Worm (Caenorhabditis elegans) whole organism, L2 larva: Measurements from ENCODE around the gene hlh-1.
A peak's percentile ranks its signal among the peaks of the same experiment; 100 is the strongest.

ENCODE experiments used
- C34F6.9 ChIP-seq: fragments of 150-350 bp; optimal IDR thresholded peaks from 2 replicates; lab custom pipeline; 2014; ENCODE audit warnings: missing biosample characterization, missing genetic modification characterization
- F13H6.1 ChIP-seq: sonication (generic microtip); optimal IDR thresholded peaks from 2 replicates; lab custom pipeline; 2016; ENCODE audit warnings: missing genetic modification characterization, missing compliant biosample characterization
- R02D3.7 ChIP-seq: fragments of 150-350 bp; optimal IDR thresholded peaks from 2 replicates; lab custom pipeline; 2014; ENCODE audit warnings: missing biosample characterization, missing genetic modification characterization
- Y55F3AM.14 ChIP-seq: fragments of 200-800 bp; sonication (Bioruptor generic); optimal IDR thresholded peaks from 2 replicates; lab custom pipeline; 2018; ENCODE audit warnings: mild to moderate bottlenecking, missing genetic modification characterization, missing compliant biosample characterization
- ZK546.5 ChIP-seq: sonication (generic microtip); optimal IDR thresholded peaks from 2 replicates; lab custom pipeline; 2017; ENCODE audit warnings: missing biosample characterization, missing genetic modification characterization
- ama-1 ChIP-seq: fragments of 150-350 bp; optimal IDR thresholded peaks from 2 replicates; lab custom pipeline; 2018; ENCODE audit warnings: inconsistent platforms
- ceh-16 ChIP-seq: fragments of 150-350 bp; optimal IDR thresholded peaks from 2 replicates; lab custom pipeline; 2014; ENCODE audit warnings: missing biosample characterization, missing genetic modification characterization
- ceh-82 ChIP-seq: fragments of 150-350 bp; optimal IDR thresholded peaks from 2 replicates; lab custom pipeline; 2014; ENCODE audit warnings: missing biosample characterization, missing genetic modification characterization
- crh-2 ChIP-seq: sonication (generic microtip); optimal IDR thresholded peaks from 2 replicates; lab custom pipeline; 2017; ENCODE audit warnings: missing biosample characterization, missing genetic modification characterization
- dmd-4 ChIP-seq: sonication (generic microtip); optimal IDR thresholded peaks from 2 replicates; lab custom pipeline; 2017; ENCODE audit warnings: missing biosample characterization, missing genetic modification characterization
- egl-27 ChIP-seq: sonication (generic microtip); optimal IDR thresholded peaks from 3 replicates; lab custom pipeline; 2017; ENCODE audit warnings: missing biosample characterization, missing genetic modification reagents, missing genetic modification characterization
- elt-1 ChIP-seq: fragments of 150-350 bp; optimal IDR thresholded peaks from 2 replicates; lab custom pipeline; 2014; ENCODE audit warnings: missing biosample characterization, missing genetic modification characterization
- elt-3 ChIP-seq: sonication (generic microtip); optimal IDR thresholded peaks from 2 replicates; lab custom pipeline; 2017; ENCODE audit warnings: missing biosample characterization, missing genetic modification characterization
- fos-1 ChIP-seq: fragments of 150-350 bp; optimal IDR thresholded peaks from 2 replicates; lab custom pipeline; 2014; ENCODE audit warnings: missing biosample characterization, missing genetic modification characterization
- lsy-2 ChIP-seq, 2 experiments: fragments of 150-350 bp in 1 of 2; sonication (generic microtip) in 1 of 2; optimal IDR thresholded peaks; 2 replicates each; lab custom pipeline; 2014 to 2017; ENCODE audit warnings: missing biosample characterization in 2 of 2, missing genetic modification characterization in 2 of 2
- mab-5 ChIP-seq: fragments of 150-350 bp; optimal IDR thresholded peaks from 2 replicates; lab custom pipeline; 2014; ENCODE audit warnings: missing biosample characterization, missing genetic modification characterization
- mbf-1 ChIP-seq: sonication (generic microtip); optimal IDR thresholded peaks from 2 replicates; lab custom pipeline; 2017; ENCODE audit warnings: missing biosample characterization, missing genetic modification characterization
- nhr-21 ChIP-seq: fragments of 150-350 bp; optimal IDR thresholded peaks from 2 replicates; lab custom pipeline; 2014; ENCODE audit warnings: missing biosample characterization, missing genetic modification characterization
- nhr-23 ChIP-seq: fragments of 150-350 bp; optimal IDR thresholded peaks from 2 replicates; lab custom pipeline; 2014; ENCODE audit warnings: missing biosample characterization, missing genetic modification reagents, missing genetic modification characterization
- nhr-237 ChIP-seq: fragments of 150-350 bp; optimal IDR thresholded peaks from 2 replicates; lab custom pipeline; 2014; ENCODE audit warnings: missing biosample characterization, missing genetic modification characterization
- nhr-25 ChIP-seq: fragments of 150-350 bp; sonication (generic microtip); optimal IDR thresholded peaks from 3 replicates; lab custom pipeline; 2014; ENCODE audit warnings: missing biosample characterization, missing genetic modification characterization
- nhr-6 ChIP-seq: fragments of 150-350 bp; optimal IDR thresholded peaks from 2 replicates; lab custom pipeline; 2014; ENCODE audit warnings: missing biosample characterization, missing genetic modification characterization
- peb-1 ChIP-seq: fragments of 150-350 bp; optimal IDR thresholded peaks from 2 replicates; lab custom pipeline; 2014; ENCODE audit warnings: missing biosample characterization, missing genetic modification characterization
- sem-4 ChIP-seq: fragments of 150-350 bp; optimal IDR thresholded peaks from 2 replicates; lab custom pipeline; 2014; ENCODE audit warnings: missing biosample characterization, missing genetic modification reagents, missing genetic modification characterization
- sma-3 ChIP-seq: sonication (generic microtip); optimal IDR thresholded peaks from 2 replicates; lab custom pipeline; 2016; ENCODE audit warnings: missing genetic modification reagents, missing genetic modification characterization, missing compliant biosample characterization
- sma-9 ChIP-seq, 2 experiments: fragments of 150-350 bp in 1 of 2; sonication (generic microtip) in 1 of 2; optimal IDR thresholded peaks; 2 replicates each; lab custom pipeline; 2014 to 2016; ENCODE audit warnings: missing genetic modification characterization in 2 of 2, mild to moderate bottlenecking in 1 of 2, missing biosample characterization in 1 of 2, missing compliant biosample characterization in 1 of 2, missing genetic modification reagents in 1 of 2, moderate library complexity in 1 of 2
- unc-55 ChIP-seq: fragments of 150-350 bp; sonication (generic microtip); optimal IDR thresholded peaks from 3 replicates; lab custom pipeline; 2014; ENCODE audit warnings: missing biosample characterization, missing genetic modification reagents, missing genetic modification characterization
- unc-62 ChIP-seq: fragments of 150-350 bp; optimal IDR thresholded peaks from 2 replicates; lab custom pipeline; 2014; ENCODE audit warnings: missing biosample characterization, missing genetic modification reagents, missing genetic modification characterization
- ztf-1 ChIP-seq: fragments of 200-800 bp; sonication (Bioruptor generic); conservative IDR thresholded peaks from 2 replicates; pipeline ENCODE4 v1.3.6; 2022; ENCODE audit warnings: missing genetic modification characterization, missing compliant biosample characterization
- ztf-11 ChIP-seq: sonication (generic microtip); optimal IDR thresholded peaks from 2 replicates; lab custom pipeline; 2017; ENCODE audit warnings: missing biosample characterization, missing genetic modification characterization
- ztf-4 ChIP-seq: fragments of 150-350 bp; optimal IDR thresholded peaks from 2 replicates; lab custom pipeline; 2014; ENCODE audit warnings: missing biosample characterization, missing genetic modification characterization

hlh-1 gene

ce11 chrII:4552088-4552487 is 33.7 kb downstream of the hlh-1 start:
- TF ChIP-seq mab-5 (tag; lab: Kevin White, UChicago) (no peak), dmd-4 (tag; lab: Kevin White, UChicago) (no peak), C34F6.9 (no peak), ceh-16 (tag; lab: Kevin White, UChicago) (no peak), nhr-23 (tag; lab: Kevin White, UChicago) (no peak), elt-3 (tag; lab: Kevin White, UChicago) (no peak), fos-1 (peak; percentile 75), sma-9 (GFP tag; optimal IDR thresholded peaks at IDR 0.05; lab: Kevin White, UChicago) (peak; percentile 69), sma-9 (tag; optimal IDR thresholded peaks at IDR 0.05; lab: Kevin White, UChicago) (no peak), unc-55 (GFP tag; lab: Kevin White, UChicago) (no peak), elt-1 (tag; lab: Kevin White, UChicago) (no peak), ztf-11 (tag; lab: Kevin White, UChicago) (no peak), nhr-237 (tag; lab: Kevin White, UChicago) (no peak), mbf-1 (tag; lab: Kevin White, UChicago) (no peak), crh-2 (no peak), ztf-1 (no peak), sma-3 (GFP tag; lab: Kevin White, UChicago) (peak; percentile 37), nhr-25 (tag; lab: Kevin White, UChicago) (peak; percentile 35)
- TF ChIP-seq, all 48 proteins: peak for 4

- TF ChIP-seq ZK546.5 (no peak), sem-4 (no peak), ama-1 (lab: Kevin White, UChicago) (no peak), ceh-16 (tag; lab: Kevin White, UChicago) (no peak)
These were observed 39.1 kb downstream of the hlh-1 start, which contains the start of gene M03A1.3 for ce11 chrII:4557487-4557886. TSS of gene M03A1.3 (plus strand) at chrII:4557787.

- TF ChIP-seq nhr-21 (tag; lab: Kevin White, UChicago) (peak; percentile 37), mbf-1 (tag; lab: Kevin White, UChicago) (no peak)
These were observed 41.7 kb downstream of the hlh-1 start, which contains the start of gene M03A1.8 for ce11 chrII:4560068-4560467. TSS of gene M03A1.8 (plus strand) at chrII:4560336.

- TF ChIP-seq nhr-21 (tag; lab: Kevin White, UChicago) (peak; percentile 60), sma-9 (GFP tag; optimal IDR thresholded peaks at IDR 0.05; lab: Kevin White, UChicago) (peak; percentile 2), sma-9 (tag; optimal IDR thresholded peaks at IDR 0.05; lab: Kevin White, UChicago) (no peak), ceh-82 (tag; lab: Kevin White, UChicago) (no peak), lsy-2 (tag; optimal IDR thresholded peaks at IDR 0.05; lab: Kevin White, UChicago) (peak in 1 of 2 experiments; percentile 5), C34F6.9 (no peak), dmd-4 (tag; lab: Kevin White, UChicago) (no peak), ceh-16 (tag; lab: Kevin White, UChicago) (no peak), F13H6.1 (tag; lab: Kevin White, UChicago) (no peak), sma-3 (GFP tag; lab: Kevin White, UChicago) (peak; percentile 33)
- TF ChIP-seq, all 48 proteins: peak for 4
These were observed 44.2 kb downstream of the hlh-1 start, which contains the start of gene dao-2 for ce11 chrII:4562503-4563000. TSS of gene dao-2 (plus strand) at chrII:4562950.

- TF ChIP-seq peb-1 (tag; lab: Kevin White, UChicago) (no peak), sma-3 (GFP tag; lab: Kevin White, UChicago) (no peak), unc-62 (no peak), Y55F3AM.14 (GFP tag; lab: Kevin White, UChicago) (no peak), crh-2 (no peak), egl-27 (tag; lab: Kevin White, UChicago) (no peak), ztf-4 (no peak), ztf-11 (tag; lab: Kevin White, UChicago) (no peak), ZK546.5 (no peak), sem-4 (no peak), ama-1 (lab: Kevin White, UChicago) (no peak), R02D3.7 (tag; lab: Kevin White, UChicago) (no peak), unc-55 (GFP tag; lab: Kevin White, UChicago) (no peak), nhr-6 (tag; lab: Kevin White, UChicago) (no peak), elt-1 (tag; lab: Kevin White, UChicago) (no peak)
These were observed 46.8 kb downstream of the hlh-1 start for ce11 chrII:4565205-4565604.

- TF ChIP-seq nhr-6 (tag; lab: Kevin White, UChicago) = no peak
These were observed 47.9 kb downstream of the hlh-1 start for ce11 chrII:4566237-4566636.
